Worm (Caenorhabditis elegans) whole organism, L3 larva: ENCODE data around the gene str-163.

Experiments
- R02D3.7 ChIP-seq: fragments of 150-350 bp; optimal IDR thresholded peaks from 2 replicates; lab custom pipeline; 2014; ENCODE audit warnings: missing biosample characterization, missing genetic modification characterization
- ZK546.5 ChIP-seq: sonication (generic microtip); optimal IDR thresholded peaks from 2 replicates; lab custom pipeline; 2017; ENCODE audit warnings: missing biosample characterization, missing genetic modification characterization
- aly-2 ChIP-seq: fragments of 150-350 bp; optimal IDR thresholded peaks from 2 replicates; lab custom pipeline; 2014; ENCODE audit warnings: missing biosample characterization, missing genetic modification characterization
- ama-1 ChIP-seq: fragments of 150-350 bp; optimal IDR thresholded peaks from 2 replicates; lab custom pipeline; 2018
- ceh-16 ChIP-seq: sonication (generic microtip); optimal IDR thresholded peaks from 2 replicates; lab custom pipeline; 2017; ENCODE audit warnings: missing biosample characterization, missing genetic modification characterization
- ceh-28 ChIP-seq: fragments of 150-350 bp; optimal IDR thresholded peaks from 2 replicates; lab custom pipeline; 2014; ENCODE audit warnings: missing biosample characterization, missing genetic modification reagents, missing genetic modification characterization
- ceh-9 ChIP-seq: sonication (generic microtip); optimal IDR thresholded peaks from 2 replicates; lab custom pipeline; 2018; ENCODE audit warnings: missing biosample characterization, missing genetic modification characterization
- daf-12 ChIP-seq: fragments of 150-350 bp; optimal IDR thresholded peaks from 2 replicates; lab custom pipeline; 2014; ENCODE audit warnings: missing biosample characterization, missing genetic modification reagents, missing genetic modification characterization
- egl-27 ChIP-seq: sonication (generic microtip); optimal IDR thresholded peaks from 4 replicates; lab custom pipeline; 2017; ENCODE audit warnings: missing biosample characterization, missing genetic modification reagents, missing genetic modification characterization
- egl-5 ChIP-seq: fragments of 150-350 bp; optimal IDR thresholded peaks from 2 replicates; lab custom pipeline; 2017; ENCODE audit warnings: missing biosample characterization, missing genetic modification reagents, missing genetic modification characterization, inconsistent platforms
- elt-1 ChIP-seq: fragments of 150-350 bp; optimal IDR thresholded peaks from 2 replicates; lab custom pipeline; 2014; ENCODE audit warnings: missing biosample characterization, missing genetic modification characterization
- elt-2 ChIP-seq: sonication (generic microtip); optimal IDR thresholded peaks from 2 replicates; lab custom pipeline; 2016; ENCODE audit warnings: missing genetic modification reagents, mild to moderate bottlenecking, missing genetic modification characterization, missing compliant biosample characterization
- eor-1 ChIP-seq, 2 experiments: fragments of 150-350 bp; optimal IDR thresholded peaks; 2 replicates each; lab custom pipeline; 2014 to 2018; ENCODE audit warnings: missing biosample characterization in 2 of 2, missing genetic modification characterization in 2 of 2
- fos-1 ChIP-seq: fragments of 150-350 bp; optimal IDR thresholded peaks from 2 replicates; lab custom pipeline; 2014; ENCODE audit warnings: missing biosample characterization, missing genetic modification characterization
- hmg-11 ChIP-seq: sonication (generic microtip); optimal IDR thresholded peaks from 2 replicates; lab custom pipeline; 2016; ENCODE audit warnings: missing genetic modification characterization, missing compliant biosample characterization
- jun-1 ChIP-seq: fragments of 150-350 bp; optimal IDR thresholded peaks from 2 replicates; lab custom pipeline; 2014; ENCODE audit warnings: missing biosample characterization, missing genetic modification reagents, missing genetic modification characterization
- lsy-12 ChIP-seq: sonication (generic microtip); optimal IDR thresholded peaks from 2 replicates; lab custom pipeline; 2016; ENCODE audit warnings: mild to moderate bottlenecking, missing genetic modification characterization, missing compliant biosample characterization
- mml-1 ChIP-seq: fragments of 150-350 bp; sonication (generic microtip); optimal IDR thresholded peaks from 3 replicates; lab custom pipeline; 2014; ENCODE audit warnings: missing biosample characterization, missing genetic modification characterization
- nfya-1 ChIP-seq: sonication (generic microtip); optimal IDR thresholded peaks from 2 replicates; lab custom pipeline; 2017; ENCODE audit warnings: missing genetic modification characterization, mild to moderate bottlenecking, missing compliant biosample characterization, antibody characterized with exemption, moderate library complexity; ENCODE audit not compliant: insufficient read depth
- nhr-12 ChIP-seq: fragments of 150-350 bp; optimal IDR thresholded peaks from 2 replicates; lab custom pipeline; 2014; ENCODE audit warnings: missing biosample characterization, missing genetic modification characterization
- nhr-23 ChIP-seq: fragments of 150-350 bp; optimal IDR thresholded peaks from 2 replicates; lab custom pipeline; 2014; ENCODE audit warnings: missing biosample characterization, missing genetic modification reagents, missing genetic modification characterization
- nhr-25 ChIP-seq: sonication (generic microtip); optimal IDR thresholded peaks from 2 replicates; lab custom pipeline; 2017; ENCODE audit warnings: missing biosample characterization, missing genetic modification characterization
- nhr-43 ChIP-seq: sonication (generic microtip); optimal IDR thresholded peaks from 2 replicates; lab custom pipeline; 2016; ENCODE audit warnings: mild to moderate bottlenecking, missing genetic modification characterization, missing compliant biosample characterization; ENCODE audit not compliant: poor library complexity, severe bottlenecking
- nhr-67 ChIP-seq: fragments of 150-350 bp; optimal IDR thresholded peaks from 2 replicates; lab custom pipeline; 2014; ENCODE audit warnings: missing biosample characterization, missing genetic modification characterization
- nhr-76 ChIP-seq: fragments of 150-350 bp; sonication (generic microtip); optimal IDR thresholded peaks from 5 replicates; lab custom pipeline; 2014; ENCODE audit warnings: missing biosample characterization, missing genetic modification characterization
- nhr-77 ChIP-seq: fragments of 150-350 bp; optimal IDR thresholded peaks from 2 replicates; lab custom pipeline; 2014; ENCODE audit warnings: missing biosample characterization, missing genetic modification characterization
- pha-4 ChIP-seq: fragments of 150-350 bp; optimal IDR thresholded peaks from 2 replicates; lab custom pipeline; 2014; ENCODE audit warnings: missing biosample characterization, missing genetic modification reagents, missing genetic modification characterization
- skn-1 ChIP-seq: fragments of 150-350 bp; optimal IDR thresholded peaks from 2 replicates; lab custom pipeline; 2014; ENCODE audit warnings: missing biosample characterization, missing genetic modification characterization
- snpc-4 ChIP-seq: fragments of 150-350 bp; optimal IDR thresholded peaks from 2 replicates; lab custom pipeline; 2014; ENCODE audit warnings: missing biosample characterization, missing genetic modification characterization
- unc-39 ChIP-seq: sonication (generic microtip); optimal IDR thresholded peaks from 4 replicates; lab custom pipeline; 2017; ENCODE audit warnings: missing biosample characterization, missing genetic modification characterization
- unc-62 ChIP-seq: fragments of 150-350 bp; sonication (generic microtip); optimal IDR thresholded peaks from 4 replicates; lab custom pipeline; 2014; ENCODE audit warnings: missing biosample characterization, missing genetic modification reagents, missing genetic modification characterization
- zag-1 ChIP-seq: fragments of 150-350 bp; optimal IDR thresholded peaks from 2 replicates; lab custom pipeline; 2014; ENCODE audit warnings: missing biosample characterization, missing genetic modification characterization
- ztf-11 ChIP-seq: fragments of 150-350 bp; optimal IDR thresholded peaks from 2 replicates; lab custom pipeline; 2014; ENCODE audit warnings: missing biosample characterization, missing genetic modification characterization
- ztf-4 ChIP-seq: fragments of 150-350 bp; optimal IDR thresholded peaks from 2 replicates; lab custom pipeline; 2014; ENCODE audit warnings: missing biosample characterization, missing genetic modification characterization

The str-163 gene

DNA sequence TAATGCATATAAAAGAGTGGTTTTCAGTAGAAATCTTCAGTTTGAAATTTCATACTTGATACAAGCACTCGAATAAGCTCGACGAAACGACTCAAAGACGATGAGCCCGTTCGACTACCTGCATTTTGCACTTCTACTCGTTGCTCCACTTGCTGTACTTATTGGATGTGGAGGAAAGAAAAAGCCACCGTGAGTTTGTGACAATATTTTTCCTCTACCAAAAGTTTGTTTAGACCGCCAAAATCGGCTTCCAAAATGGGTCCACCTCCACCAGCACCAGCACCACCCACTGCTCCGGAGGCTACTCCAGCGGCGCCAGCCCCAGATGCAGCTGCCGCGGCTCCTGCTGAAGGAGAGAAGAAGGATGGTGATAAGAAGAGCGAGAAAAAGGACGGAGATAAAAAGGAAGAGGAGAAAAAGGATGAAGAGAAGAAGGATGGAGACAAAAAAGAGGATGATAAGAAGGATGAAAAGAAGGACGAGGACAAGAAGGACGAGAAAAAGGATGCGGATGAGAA lies 23.2 kb downstream of the str-163 start, which contains the start of gene E03H12.5:
TSS of gene E03H12.5 (plus strand) at position 51 of the 518 bp plus-strand sequence.
- no peak for TF ChIP-seq skn-1
- no peak for TF ChIP-seq daf-12
- no peak for TF ChIP-seq egl-27
- TF ChIP-seq ceh-9 (tag; lab: Kevin White, UChicago), result no peak
- TF ChIP-seq zag-1 (tag; lab: Kevin White, UChicago), result no peak
- no peak for TF ChIP-seq elt-1 (tag; lab: Kevin White, UChicago)
- TF ChIP-seq nhr-76 (tag; lab: Kevin White, UChicago), result no peak

DNA sequence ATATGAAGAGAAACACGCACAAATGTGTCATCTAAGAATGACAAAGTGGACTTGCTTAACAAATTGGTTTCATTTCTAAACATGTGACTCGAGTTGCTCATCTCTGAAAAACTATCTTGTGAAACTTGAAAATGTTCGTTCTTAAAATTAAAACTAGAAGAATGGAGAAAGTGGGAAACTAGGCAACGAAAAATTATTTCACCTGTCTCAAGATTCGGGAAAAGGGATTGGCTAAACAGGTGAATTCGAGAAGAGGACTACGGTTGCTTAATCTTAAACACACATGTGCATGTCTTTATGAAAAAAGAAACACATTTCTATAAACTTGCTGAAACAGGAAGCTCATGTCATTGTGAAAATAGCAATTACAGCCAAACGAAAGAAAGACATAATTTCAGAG lies 27.0 kb downstream of the str-163 start, which contains the start of gene srz-24:
TSS of gene srz-24 (minus strand) at position 101 of the 400 bp plus-strand sequence.
- TF ChIP-seq ceh-16 (tag; lab: Kevin White, UChicago), result no peak
- TF ChIP-seq zag-1 (tag; lab: Kevin White, UChicago), result no peak
- no peak for TF ChIP-seq unc-62 (GFP tag; lab: Kevin White, UChicago)
- no peak for TF ChIP-seq nfya-1 (tag; lab: Kevin White, UChicago)
- no peak for TF ChIP-seq mml-1 (tag; lab: Kevin White, UChicago)
- TF ChIP-seq unc-39 (tag; lab: Kevin White, UChicago), result no peak
- no peak for TF ChIP-seq aly-2 (tag; lab: Kevin White, UChicago)
- TF ChIP-seq nhr-25 (tag; lab: Kevin White, UChicago), result no peak
- TF ChIP-seq nhr-77 (tag; lab: Kevin White, UChicago), result no peak

DNA sequence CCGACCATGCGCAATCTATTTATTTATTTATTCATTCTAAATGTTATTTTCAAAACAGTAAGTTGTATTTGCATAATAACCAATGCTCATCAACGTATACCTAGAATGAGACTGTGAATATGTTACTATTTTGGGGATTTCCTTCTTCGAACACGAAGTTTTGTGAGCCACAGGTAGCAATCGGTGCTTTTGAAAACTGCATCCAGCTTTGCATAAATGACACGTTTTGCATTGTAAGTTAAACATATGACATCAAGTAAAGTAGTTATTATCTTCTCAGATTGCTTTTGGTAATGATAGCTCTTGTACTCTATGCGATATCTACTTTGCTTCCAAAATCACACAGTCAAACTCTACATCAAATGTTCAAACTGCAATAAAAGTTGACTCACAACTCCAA lies 28.5 kb downstream of the str-163 start, which contains the start of gene E03H12.4:
TSS of gene E03H12.4 (plus strand) at position 120 of the 400 bp plus-strand sequence.
- TF ChIP-seq ZK546.5 (tag; lab: Kevin White, UChicago) (no peak), eor-1 (tag; optimal IDR thresholded peaks at IDR 0.05; lab: Kevin White, UChicago) (no peak), elt-2 (tag; lab: Kevin White, UChicago) (no peak), nhr-43 (tag; lab: Kevin White, UChicago) (no peak)

DNA sequence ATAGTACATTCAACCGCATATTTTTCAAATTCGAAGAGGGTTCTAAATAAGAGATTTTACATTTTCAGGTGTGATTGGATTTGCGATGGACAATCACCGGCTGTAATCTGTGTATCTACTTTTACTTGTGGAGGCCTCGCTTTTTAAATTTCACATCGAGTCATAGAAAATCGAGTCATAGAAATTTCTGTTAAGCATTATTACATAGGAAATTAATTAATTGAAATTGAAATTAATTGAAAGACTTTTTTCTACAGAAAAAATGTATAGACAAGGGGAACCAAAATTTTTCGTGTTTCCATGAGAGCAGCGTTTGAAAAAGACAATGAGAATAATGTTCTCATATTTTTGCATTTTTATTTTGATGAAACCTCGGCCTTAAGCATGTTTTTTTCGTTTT lies 29.8 kb downstream of the str-163 start, which contains the start of gene clec-176:
TSS of gene clec-176 (plus strand) at position 301 of the 400 bp plus-strand sequence.
- TF ChIP-seq ztf-11 (no peak), unc-62 (GFP tag; lab: Kevin White, UChicago) (no peak), elt-2 (tag; lab: Kevin White, UChicago) (no peak), nhr-67 (tag; lab: Kevin White, UChicago) (no peak), ztf-4 (no peak)

DNA sequence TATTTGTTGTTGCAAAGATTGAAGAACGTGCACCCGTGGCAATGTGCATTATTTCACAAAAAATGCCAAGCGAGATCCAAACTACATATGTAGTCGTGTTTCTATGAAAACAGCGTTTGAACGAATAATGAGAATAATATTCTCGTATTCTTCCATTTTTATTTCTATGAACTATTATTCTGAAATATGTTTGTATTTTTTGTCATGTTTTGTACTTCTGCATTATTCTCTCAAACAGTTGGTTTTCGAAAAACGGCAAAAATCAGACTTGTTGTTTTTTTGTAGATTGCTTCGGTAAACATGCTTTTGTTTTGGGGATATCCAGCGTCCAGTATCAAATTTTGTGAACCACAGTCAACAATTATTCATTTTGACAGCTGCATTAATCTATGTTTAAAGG lies 32.3 kb downstream of the str-163 start, which contains the start of gene clec-177:
TSS of gene clec-177 (plus strand) at position 301 of the 400 bp plus-strand sequence.
- no peak for TF ChIP-seq egl-5 (tag; lab: Kevin White, UChicago)
- no peak for TF ChIP-seq lsy-12
- no peak for TF ChIP-seq nhr-23
- TF ChIP-seq ceh-9 (tag; lab: Kevin White, UChicago), result no peak
- no peak for TF ChIP-seq elt-2 (tag; lab: Kevin White, UChicago)
- TF ChIP-seq R02D3.7, result no peak
- no peak for TF ChIP-seq nhr-12 (tag; lab: Kevin White, UChicago)
- TF ChIP-seq jun-1 (tag; lab: Kevin White, UChicago), result no peak
- no peak for TF ChIP-seq daf-12
- TF ChIP-seq nhr-67 (tag; lab: Kevin White, UChicago), result no peak
- TF ChIP-seq mml-1 (tag; lab: Kevin White, UChicago), result no peak
- TF ChIP-seq ceh-16 (tag; lab: Kevin White, UChicago), result no peak
- TF ChIP-seq snpc-4 (tag; lab: Kevin White, UChicago), result no peak
- TF ChIP-seq pha-4, result no peak

DNA sequence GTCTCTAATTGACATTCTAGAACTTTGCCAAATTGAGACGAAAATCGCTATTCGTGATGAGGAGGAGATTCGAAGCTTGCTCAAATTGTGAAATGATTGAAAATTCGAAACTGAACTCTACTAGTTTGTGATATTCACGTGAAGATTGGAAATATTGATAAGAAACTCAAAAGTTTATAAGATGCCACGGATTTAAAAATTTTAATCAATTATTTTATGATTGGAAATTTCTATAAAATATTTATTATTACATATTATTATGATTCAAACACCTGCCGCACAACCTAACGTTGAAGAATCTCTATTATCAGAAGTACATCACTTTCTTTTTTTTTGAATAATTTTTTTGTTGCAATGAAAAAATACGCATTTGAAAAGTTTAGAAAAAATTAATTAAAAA lies 34.5 kb downstream of the str-163 start, which contains the start of gene E03H12.7:
TSS of gene E03H12.7 (minus strand) at position 101 of the 400 bp plus-strand sequence.
- TF ChIP-seq R02D3.7, result no peak
- no peak for TF ChIP-seq unc-62 (GFP tag; lab: Kevin White, UChicago)
- no peak for TF ChIP-seq fos-1 (tag; lab: Kevin White, UChicago)
- TF ChIP-seq elt-2 (tag; lab: Kevin White, UChicago), result no peak
- TF ChIP-seq nhr-43 (tag; lab: Kevin White, UChicago), result no peak
- TF ChIP-seq nhr-77 (tag; lab: Kevin White, UChicago), result no peak
- TF ChIP-seq ceh-28 (tag; lab: Kevin White, UChicago), result no peak
- no peak for TF ChIP-seq ama-1 (lab: Kevin White, UChicago)
- no peak for TF ChIP-seq unc-39 (tag; lab: Kevin White, UChicago)
- no peak for TF ChIP-seq ztf-11
- no peak for TF ChIP-seq ceh-9 (tag; lab: Kevin White, UChicago)
- TF ChIP-seq lsy-12, result no peak
- no peak for TF ChIP-seq hmg-11 (tag; lab: Kevin White, UChicago)
- TF ChIP-seq, all 47 proteins: peak for 0
